Fruit fly (Drosophila melanogaster) whole organism, embryonic: Measurements from ENCODE around the gene Prm.

Source experiments
- Ada2b ChIP-seq: fragments of 200-800 bp; sonication (Bioruptor generic); IDR thresholded peaks from 2 replicates; pipeline ENCODE4 v1.3.6; 2022; ENCODE audit warnings: missing biosample characterization, missing genetic modification characterization
- Aef1 ChIP-seq: fragments of 200-800 bp; sonication (Bioruptor generic); IDR thresholded peaks from 3 replicates; pipeline ENCODE4 v1.3.6; 2022; ENCODE audit warnings: missing biosample characterization, missing genetic modification characterization
- CG10321 ChIP-seq: fragments of 200-800 bp; sonication (Bioruptor generic); IDR thresholded peaks from 2 replicates; pipeline ENCODE4 v1.3.6; 2022; ENCODE audit warnings: missing biosample characterization, missing genetic modification characterization
- CG10543 ChIP-seq: fragments of 200-800 bp; sonication (Bioruptor generic); optimal IDR thresholded peaks from 3 replicates; lab custom pipeline; 2017; ENCODE audit warnings: missing biosample characterization, mild to moderate bottlenecking, missing genetic modification characterization, moderate library complexity
- CG1233 ChIP-seq: fragments of 200-800 bp; sonication (Bioruptor generic); optimal IDR thresholded peaks from 4 replicates; lab custom pipeline; 2018; ENCODE audit warnings: missing biosample characterization, mild to moderate bottlenecking, missing genetic modification characterization
- CG13775 ChIP-seq: fragments of 200-800 bp; sonication (Bioruptor generic); optimal IDR thresholded peaks from 3 replicates; lab custom pipeline; 2017; ENCODE audit warnings: missing biosample characterization, mild to moderate bottlenecking, missing genetic modification characterization
- CG13894 ChIP-seq: fragments of 200-800 bp; sonication (Bioruptor generic); optimal IDR thresholded peaks from 3 replicates; lab custom pipeline; 2018; ENCODE audit warnings: missing biosample characterization, mild to moderate bottlenecking, missing genetic modification characterization, moderate library complexity
- CG16813 ChIP-seq: fragments of 200-800 bp; sonication (Bioruptor generic); IDR thresholded peaks from 3 replicates; pipeline ENCODE4 v1.3.6; 2022; ENCODE audit warnings: missing biosample characterization, missing genetic modification characterization; ENCODE audit not compliant: partially characterized antibody
- CG17328 ChIP-seq: fragments of 200-800 bp; sonication (Bioruptor generic); IDR thresholded peaks from 2 replicates; pipeline ENCODE4 v1.3.6; 2022; ENCODE audit warnings: missing biosample characterization, missing genetic modification characterization
- CG18619 ChIP-seq: fragments of 200-800 bp; sonication (Bioruptor generic); optimal IDR thresholded peaks from 3 replicates; lab custom pipeline; 2017; ENCODE audit warnings: missing biosample characterization, mild to moderate bottlenecking, missing genetic modification characterization
- CG2712 ChIP-seq: fragments of 200-800 bp; optimal IDR thresholded peaks from 3 replicates; lab custom pipeline; 2019; ENCODE audit warnings: missing biosample characterization, mild to moderate bottlenecking, missing genetic modification characterization, moderate library complexity
- CG30020 ChIP-seq: fragments of 200-800 bp; optimal IDR thresholded peaks from 2 replicates; lab custom pipeline; 2019; ENCODE audit warnings: missing biosample characterization, mild to moderate bottlenecking, missing genetic modification characterization, moderate library complexity
- CG31441 ChIP-seq: fragments of 200-800 bp; sonication (Bioruptor generic); IDR thresholded peaks from 2 replicates; pipeline ENCODE4 v1.3.6; 2022; ENCODE audit warnings: missing biosample characterization, missing genetic modification characterization
- CG32532 ChIP-seq: fragments of 200-800 bp; sonication (Bioruptor generic); IDR thresholded peaks from 2 replicates; pipeline ENCODE4 v1.3.6; 2022; ENCODE audit warnings: missing biosample characterization, missing genetic modification characterization
- CG3407 ChIP-seq: fragments of 200-800 bp; sonication (Bioruptor generic); optimal IDR thresholded peaks from 2 replicates; lab custom pipeline; 2018; ENCODE audit warnings: missing biosample characterization, mild to moderate bottlenecking, missing genetic modification characterization
- CG34376 ChIP-seq: fragments of 200-800 bp; sonication (Bioruptor generic); optimal IDR thresholded peaks from 2 replicates; lab custom pipeline; 2018; ENCODE audit warnings: missing biosample characterization, mild to moderate bottlenecking, missing genetic modification characterization
- CG6272 ChIP-seq: fragments of 200-800 bp; sonication (Bioruptor generic); IDR thresholded peaks from 2 replicates; pipeline ENCODE4 v1.3.6; 2022; ENCODE audit warnings: missing biosample characterization, missing genetic modification characterization
- CG7928 ChIP-seq: fragments of 200-800 bp; sonication (Bioruptor generic); optimal IDR thresholded peaks from 2 replicates; lab custom pipeline; 2017; ENCODE audit warnings: missing biosample characterization, mild to moderate bottlenecking, missing genetic modification characterization
- CG9215 ChIP-seq: fragments of 200-800 bp; sonication (Bioruptor generic); IDR thresholded peaks from 2 replicates; pipeline ENCODE4 v1.3.6; 2022; ENCODE audit warnings: missing biosample characterization, missing genetic modification characterization
- CG9932 ChIP-seq: fragments of 200-800 bp; sonication (Bioruptor generic); IDR thresholded peaks from 2 replicates; pipeline ENCODE4 v1.3.6; 2022; ENCODE audit warnings: missing biosample characterization, missing genetic modification characterization
- D19A ChIP-seq: fragments of 200-800 bp; optimal IDR thresholded peaks from 3 replicates; lab custom pipeline; 2019; ENCODE audit warnings: missing biosample characterization, mild to moderate bottlenecking, missing genetic modification characterization, moderate library complexity
- Drgx ChIP-seq: fragments of 200-800 bp; sonication (Bioruptor generic); IDR thresholded peaks from 2 replicates; pipeline ENCODE4 v1.3.6; 2022; ENCODE audit warnings: missing biosample characterization, missing genetic modification characterization
- Gug ChIP-seq: fragments of 200-800 bp; sonication (Bioruptor generic); IDR thresholded peaks from 4 replicates; pipeline ENCODE4 v1.3.6; 2022; ENCODE audit warnings: missing biosample characterization, missing genetic modification characterization
- Hey ChIP-seq: fragments of 200-800 bp; sonication (Bioruptor generic); optimal IDR thresholded peaks from 3 replicates; lab custom pipeline; 2018; ENCODE audit warnings: missing biosample characterization, mild to moderate bottlenecking, missing genetic modification characterization
- Hmr ChIP-seq: fragments of 200-800 bp; sonication (Bioruptor generic); optimal IDR thresholded peaks from 3 replicates; lab custom pipeline; 2017; ENCODE audit warnings: mild to moderate bottlenecking, missing biosample characterization, missing genetic modification reagents, missing genetic modification characterization
- Ptx1 ChIP-seq: fragments of 200-800 bp; sonication (Bioruptor generic); IDR thresholded peaks from 2 replicates; pipeline ENCODE4 v1.3.6; 2022; ENCODE audit warnings: missing biosample characterization, missing genetic modification characterization
- Scr ChIP-seq: fragments of 200-800 bp; sonication (Bioruptor generic); IDR thresholded peaks from 2 replicates; pipeline ENCODE4 v1.3.6; 2022; ENCODE audit warnings: missing biosample characterization, missing genetic modification characterization; ENCODE audit not compliant: partially characterized antibody
- Six4 ChIP-seq: fragments of 200-800 bp; sonication (Bioruptor generic); optimal IDR thresholded peaks from 2 replicates; lab custom pipeline; 2016; ENCODE audit warnings: missing biosample characterization, missing genetic modification characterization
- TFAM ChIP-seq: fragments of 200-800 bp; sonication (Bioruptor generic); optimal IDR thresholded peaks from 2 replicates; lab custom pipeline; 2017; ENCODE audit warnings: missing biosample characterization, missing genetic modification characterization, inconsistent platforms
- Xrp1 ChIP-seq: fragments of 200-800 bp; sonication (Bioruptor generic); IDR thresholded peaks from 2 replicates; pipeline ENCODE4 v1.3.6; 2022; ENCODE audit warnings: missing biosample characterization, missing genetic modification characterization
- YL-1 ChIP-seq: fragments of 200-800 bp; sonication (Bioruptor generic); optimal IDR thresholded peaks from 3 replicates; lab custom pipeline; 2017; ENCODE audit warnings: missing biosample characterization, mild to moderate bottlenecking, missing genetic modification characterization
- chm ChIP-seq: fragments of 200-800 bp; sonication (Bioruptor generic); IDR thresholded peaks from 2 replicates; pipeline ENCODE4 v1.3.6; 2022; ENCODE audit warnings: missing biosample characterization, missing genetic modification characterization
- ci ChIP-seq: fragments of 200-800 bp; sonication (Bioruptor generic); IDR thresholded peaks from 3 replicates; pipeline ENCODE4 v1.3.6; 2022; ENCODE audit warnings: missing biosample characterization, missing genetic modification characterization
- esg ChIP-seq: fragments of 200-800 bp; sonication (Bioruptor generic); conservative IDR thresholded peaks from 2 replicates; pipeline ENCODE4 v1.3.6; 2022; ENCODE audit warnings: missing biosample characterization, missing genetic modification characterization
- fd96Cb ChIP-seq: fragments of 200-800 bp; sonication (Bioruptor generic); optimal IDR thresholded peaks from 2 replicates; lab custom pipeline; 2018; ENCODE audit warnings: missing biosample characterization, mild to moderate bottlenecking, missing genetic modification characterization, moderate library complexity
- gce ChIP-seq: fragments of 200-800 bp; sonication (Bioruptor generic); IDR thresholded peaks from 3 replicates; pipeline ENCODE4 v1.3.6; 2022; ENCODE audit warnings: missing biosample characterization, missing genetic modification characterization
- inv ChIP-seq: fragments of 200-800 bp; sonication (Bioruptor generic); IDR thresholded peaks from 2 replicates; pipeline ENCODE4 v1.3.6; 2022; ENCODE audit warnings: missing biosample characterization, missing genetic modification characterization; ENCODE audit not compliant: partially characterized antibody
- jing ChIP-seq: fragments of 200-800 bp; sonication (Bioruptor generic); optimal IDR thresholded peaks from 2 replicates; lab custom pipeline; 2018; ENCODE audit warnings: missing biosample characterization, mild to moderate bottlenecking, missing genetic modification characterization
- lola ChIP-seq, 3 experiments: fragments of >200 bp in 2 of 3; fragments of 200-800 bp in 1 of 3; sonication (Bioruptor generic) in 1 of 3; optimal IDR thresholded peaks; 2 replicates each; lab custom pipeline; 2017 to 2019; ENCODE audit warnings: missing biosample characterization in 3 of 3, missing genetic modification characterization in 3 of 3, mild to moderate bottlenecking in 1 of 3, moderate library complexity in 1 of 3
- mirr ChIP-seq: fragments of 200-800 bp; sonication (Bioruptor generic); optimal IDR thresholded peaks from 3 replicates; lab custom pipeline; 2018; ENCODE audit warnings: missing biosample characterization, mild to moderate bottlenecking, missing genetic modification characterization
- pan ChIP-seq, 4 experiments: fragments of >200 bp in 3 of 4; fragments of 200-800 bp in 1 of 4; sonication (Bioruptor generic) in 1 of 4; optimal IDR thresholded peaks in 3 of 4; IDR thresholded peaks in 1 of 4; 2 replicates each; pipeline versions ENCODE4 v1.3.6 to Lab custom; 2017 to 2022; ENCODE audit warnings: missing biosample characterization in 2 of 4, missing genetic modification characterization in 2 of 4, mixed read lengths in 1 of 4
- sc ChIP-seq, 3 experiments: fragments of >200 bp in 2 of 3; fragments of 200-800 bp in 1 of 3; sonication (Bioruptor generic) in 1 of 3; optimal IDR thresholded peaks; 2 replicates in 2 of 3; 3 replicates in 1 of 3; lab custom pipeline; 2017; ENCODE audit warnings: mild to moderate bottlenecking in 1 of 3, missing biosample characterization in 1 of 3, missing genetic modification characterization in 1 of 3, missing genetic modification reagents in 1 of 3
- shn ChIP-seq: fragments of 200-800 bp; sonication (Bioruptor generic); optimal IDR thresholded peaks from 3 replicates; lab custom pipeline; 2016; ENCODE audit warnings: missing biosample characterization, missing genetic modification characterization
- so ChIP-seq: fragments of 200-800 bp; sonication (Bioruptor generic); IDR thresholded peaks from 3 replicates; pipeline ENCODE4 v1.3.6; 2022; ENCODE audit warnings: missing biosample characterization, missing genetic modification characterization
- vnd ChIP-seq: fragments of 200-800 bp; sonication (Bioruptor generic); IDR thresholded peaks from 3 replicates; pipeline ENCODE4 v1.3.6; 2022; ENCODE audit warnings: missing biosample characterization, missing genetic modification characterization; ENCODE audit not compliant: partially characterized antibody
- yki ChIP-seq: fragments of >200 bp; optimal IDR thresholded peaks from 3 replicates; lab custom pipeline; 2018

The Prm gene

dm6 chr3L:8691891-8692874 lies 52.9 kb downstream of the Prm start (continued):
- TF ChIP-seq TFAM (GFP tag; lab: Kevin White, UChicago) (no peak), Hmr (GFP tag; lab: Kevin White, UChicago) (peak; percentile 40), CG18619 (GFP tag; lab: Kevin White, UChicago) (peak; percentile 82), CG34376 (GFP tag; lab: Kevin White, UChicago) (peak; percentile 85), vnd (GFP tag; lab: Robert Waterston, UW) (no peak), CG13894 (peak; percentile 22), CG13775 (GFP tag; lab: Kevin White, UChicago) (peak; percentile 68), Gug (GFP tag; lab: Robert Waterston, UW) (peak; percentile 23; the same call in 1 of the 4 replicates), pan (optimal IDR thresholded peaks at IDR 0.05; lab: Kevin White, UChicago) (no peak), pan (GFP tag; optimal IDR thresholded peaks at IDR 0.05 in 1 of 2, IDR thresholded peaks at IDR 0.05 in 1 of 2) (peak in 1 of 2 experiments; percentile 32), shn (no peak), CG3407 (peak; percentile 14), CG7928 (no peak), Drgx (peak; percentile 44), jing (GFP tag; lab: Kevin White, UChicago) (no peak), CG9215 (GFP tag; lab: Robert Waterston, UW) (0 out of 2 replicates have a peak, but pooled peaks have one; percentile 37), gce (0 out of 3 replicates have a peak, but pooled peaks have one; percentile 5), CG30020 (tag; lab: Kevin White, UChicago) (peak; percentile 17), chm (0 out of 2 replicates have a peak, but pooled peaks have one; percentile 24), CG31441 (peak; percentile 65; the same call in 1 of the 2 replicates), CG10543 (GFP tag; lab: Kevin White, UChicago) (peak; percentile 86), YL-1 (peak; percentile 19), esg (0 out of 2 replicates have a peak, but pooled peaks have one; percentile 4), D19A (tag; lab: Kevin White, UChicago) (peak; percentile 48), Scr (GFP tag; lab: Robert Waterston, UW) (no peak), Hey (tag; lab: Kevin White, UChicago) (peak; percentile 64), lola (GFP tag; optimal IDR thresholded peaks at IDR 0.05; lab: Kevin White, UChicago) (peak in 1 of 3 experiments; percentile 71), sc (optimal IDR thresholded peaks at IDR 0.05; lab: Kevin White, UChicago) (no peak), sc (GFP tag; optimal IDR thresholded peaks at IDR 0.05; lab: Kevin White, UChicago) (peak; percentile 19), yki (lab: Kevin White, UChicago) (no peak), Xrp1 (peak; percentile 46), CG9932 (GFP tag; lab: Robert Waterston, UW) (0 out of 2 replicates have a peak, but pooled peaks have one; percentile 25), CG16813 (GFP tag; lab: Robert Waterston, UW) (no peak), Six4 (GFP tag; lab: Kevin White, UChicago) (peak; percentile 55), CG32532 (GFP tag; lab: Robert Waterston, UW) (peak; percentile 47; the same call in 1 of the 2 replicates), inv (no peak), mirr (GFP tag; lab: Kevin White, UChicago) (peak; percentile 59), Ada2b (GFP tag; lab: Robert Waterston, UW) (no peak), Ptx1 (GFP tag; lab: Robert Waterston, UW) (peak; percentile 46; the same call in 1 of the 2 replicates), CG2712 (tag; lab: Kevin White, UChicago) (peak; percentile 60), CG17328 (peak; percentile 17; the same call in 1 of the 2 replicates), Aef1 (GFP tag; lab: Robert Waterston, UW) (0 out of 3 replicates have a peak, but pooled peaks have one; percentile 8), CG1233 (GFP tag; lab: Kevin White, UChicago) (peak; percentile 39), ci (peak; percentile 60; the same call in 2 of the 3 replicates), so (GFP tag; lab: Robert Waterston, UW) (0 out of 3 replicates have a peak, but pooled peaks have one; percentile 39), CG10321 (no peak), CG6272 (GFP tag; lab: Robert Waterston, UW) (peak; percentile 44; the same call in 1 of the 2 replicates), fd96Cb (peak; percentile 42)
